Worm (Caenorhabditis elegans): ENCODE data around the gene T28F3.8.

DNA sequence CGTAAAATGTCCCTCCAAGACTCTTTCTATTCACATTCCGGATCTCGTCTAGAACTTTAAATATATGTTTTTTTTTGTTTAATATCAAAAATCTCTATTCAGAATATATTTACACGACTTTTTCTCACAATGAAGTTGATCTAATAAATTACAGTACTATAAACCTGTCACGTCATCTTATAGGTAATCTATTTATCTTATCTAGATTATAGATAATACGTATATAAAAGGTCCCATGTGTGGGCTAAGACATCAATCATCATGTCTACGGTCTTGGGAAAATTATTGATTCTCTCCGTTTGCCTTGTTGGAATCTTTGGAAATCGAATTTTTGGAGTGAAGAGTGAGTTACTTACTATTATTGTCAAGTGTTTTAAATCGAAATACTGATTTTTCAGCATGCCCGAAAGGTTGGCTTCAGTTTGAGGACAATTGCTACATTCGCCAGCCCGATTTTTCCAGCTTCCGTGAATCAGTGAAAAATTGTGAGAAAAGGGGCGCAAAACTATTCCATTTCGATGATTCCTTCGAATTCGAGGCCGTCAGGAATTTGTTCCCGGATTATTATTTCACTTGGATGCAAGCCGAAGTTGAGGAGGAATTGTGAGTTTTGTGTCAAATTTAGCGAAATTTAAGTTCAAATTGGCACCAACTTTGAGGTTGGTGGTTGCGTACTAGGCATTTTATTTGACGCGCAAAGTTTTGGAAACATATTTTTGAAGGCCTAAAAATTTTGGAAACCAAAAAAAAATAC, 30.2 kb downstream of the T28F3.8 start, which contains the start of gene clec-196:
- no peak for TF ChIP-seq ceh-82 (tag; optimal IDR thresholded peaks at IDR 0.05)
- TF ChIP-seq nhr-237 (tag; optimal IDR thresholded peaks at IDR 0.05) = no peak
- no peak for TF ChIP-seq mep-1 (tag; optimal IDR thresholded peaks at IDR 0.05)
- no peak for TF ChIP-seq unc-39 (tag; optimal IDR thresholded peaks at IDR 0.05)
- no peak for TF ChIP-seq nhr-28 (tag; optimal IDR thresholded peaks at IDR 0.05)
- TF ChIP-seq madf-5 (GFP tag; IDR thresholded peaks at IDR 0.05) = no peak
- TF ChIP-seq unc-62 (GFP tag; optimal IDR thresholded peaks at IDR 0.05 in 1 of 2) = no peak
- TF ChIP-seq unc-62 (tag; optimal IDR thresholded peaks at IDR 0.05) = no peak
- TF ChIP-seq lsy-2 (tag; optimal IDR thresholded peaks at IDR 0.05) = no peak
